Fruit fly (Drosophila melanogaster) whole organism, pupa: ENCODE data around the gene CG9372.

Experiments used
- CG14655 ChIP-seq: fragments of 200-800 bp; sonication (Bioruptor generic); optimal IDR thresholded peaks from 3 replicates; lab custom pipeline; 2017; ENCODE audit warnings: mild to moderate bottlenecking, missing biosample characterization, missing genetic modification reagents, missing genetic modification characterization
- CG15710 ChIP-seq: fragments of 200-800 bp; sonication (Bioruptor generic); optimal IDR thresholded peaks from 2 replicates; lab custom pipeline; 2018; ENCODE audit warnings: missing biosample characterization, mild to moderate bottlenecking, missing genetic modification characterization, moderate library complexity
- CG17806 ChIP-seq: fragments of 200-800 bp; sonication (Bioruptor generic); optimal IDR thresholded peaks from 2 replicates; lab custom pipeline; 2018; ENCODE audit warnings: missing biosample characterization, mild to moderate bottlenecking, missing genetic modification characterization, moderate library complexity
- CG32121 ChIP-seq: fragments of 200-800 bp; sonication (Bioruptor generic); IDR thresholded peaks from 2 replicates; pipeline ENCODE4 v1.3.6; 2022; ENCODE audit warnings: missing biosample characterization, missing genetic modification characterization
- CG34367 ChIP-seq: fragments of 200-800 bp; sonication (Bioruptor generic); optimal IDR thresholded peaks from 2 replicates; lab custom pipeline; 2018; ENCODE audit warnings: missing biosample characterization, mild to moderate bottlenecking, missing genetic modification characterization
- CG4496 ChIP-seq: fragments of 200-800 bp; sonication (Bioruptor generic); IDR thresholded peaks from 3 replicates; pipeline ENCODE4 v1.3.6; 2022; ENCODE audit warnings: missing biosample characterization, missing genetic modification characterization
- CG8159 ChIP-seq: fragments of 200-800 bp; sonication (Bioruptor generic); optimal IDR thresholded peaks from 3 replicates; lab custom pipeline; 2018; ENCODE audit warnings: missing biosample characterization, mild to moderate bottlenecking, missing genetic modification characterization, moderate library complexity
- D1 ChIP-seq: fragments of 200-800 bp; sonication (Bioruptor generic); optimal IDR thresholded peaks from 2 replicates; lab custom pipeline; 2018; ENCODE audit warnings: missing biosample characterization, mild to moderate bottlenecking, missing genetic modification characterization, moderate library complexity
- EcR ChIP-seq: fragments of 200-800 bp; sonication (Bioruptor generic); optimal IDR thresholded peaks from 3 replicates; lab custom pipeline; 2019; ENCODE audit warnings: missing biosample characterization, missing genetic modification characterization, mild to moderate bottlenecking, moderate library complexity, missing genetic modification reagents
- Ets98B ChIP-seq: fragments of 200-800 bp; sonication (Bioruptor generic); IDR thresholded peaks from 2 replicates; pipeline ENCODE4 v1.3.6; 2022; ENCODE audit warnings: missing biosample characterization, missing genetic modification characterization
- Pif1A ChIP-seq: fragments of 200-800 bp; sonication (Bioruptor generic); optimal IDR thresholded peaks from 3 replicates; lab custom pipeline; 2016; ENCODE audit warnings: missing biosample characterization, missing genetic modification characterization
- Pif1B ChIP-seq: fragments of 200-800 bp; sonication (Bioruptor generic); optimal IDR thresholded peaks from 3 replicates; lab custom pipeline; 2016; ENCODE audit warnings: missing biosample characterization, missing genetic modification characterization
- Snoo ChIP-seq: fragments of 200-800 bp; sonication (Bioruptor generic); optimal IDR thresholded peaks from 3 replicates; lab custom pipeline; 2017; ENCODE audit warnings: missing biosample characterization, mild to moderate bottlenecking, missing genetic modification characterization, inconsistent platforms
- fd96Ca ChIP-seq: fragments of 200-800 bp; sonication (Bioruptor generic); IDR thresholded peaks from 3 replicates; pipeline ENCODE4 v1.3.6; 2022; ENCODE audit warnings: missing biosample characterization, missing genetic modification characterization
- rn ChIP-seq: fragments of 200-800 bp; sonication (Bioruptor generic); IDR thresholded peaks from 2 replicates; pipeline ENCODE4 v1.3.6; 2022; ENCODE audit warnings: missing biosample characterization, missing genetic modification characterization

The CG9372 gene

dm6 chr3L:19653470-19653869 lies 47.5 kb downstream of the CG9372 start:
- TF ChIP-seq Snoo: no peak
- no peak for TF ChIP-seq rn (GFP tag; lab: Robert Waterston, UW)
- no peak for TF ChIP-seq CG32121
- TF ChIP-seq D1 (tag; lab: Kevin White, UChicago): no peak
- TF ChIP-seq Ets98B: no peak
- no peak for TF ChIP-seq EcR (GFP tag; lab: Kevin White, UChicago)
- TF ChIP-seq CG34367 (tag; lab: Kevin White, UChicago): no peak
- no peak for TF ChIP-seq Pif1A
- no peak for TF ChIP-seq CG17806 (tag; lab: Kevin White, UChicago)
- TF ChIP-seq CG4496 (GFP tag; lab: Robert Waterston, UW): no peak
- TF ChIP-seq CG14655 (GFP tag; lab: Kevin White, UChicago): no peak
- no peak for TF ChIP-seq fd96Ca (GFP tag; lab: Robert Waterston, UW)
- TF ChIP-seq Pif1B (GFP tag; lab: Kevin White, UChicago): no peak

dm6 chr3L:19655923-19656322 lies 49.9 kb downstream of the CG9372 start:
- TF ChIP-seq CG8159 (peak; percentile 7), CG15710 (tag; lab: Kevin White, UChicago) (no peak)
